Fruit fly (Drosophila melanogaster): ENCODE results near the gene mRpS14.

DNA sequence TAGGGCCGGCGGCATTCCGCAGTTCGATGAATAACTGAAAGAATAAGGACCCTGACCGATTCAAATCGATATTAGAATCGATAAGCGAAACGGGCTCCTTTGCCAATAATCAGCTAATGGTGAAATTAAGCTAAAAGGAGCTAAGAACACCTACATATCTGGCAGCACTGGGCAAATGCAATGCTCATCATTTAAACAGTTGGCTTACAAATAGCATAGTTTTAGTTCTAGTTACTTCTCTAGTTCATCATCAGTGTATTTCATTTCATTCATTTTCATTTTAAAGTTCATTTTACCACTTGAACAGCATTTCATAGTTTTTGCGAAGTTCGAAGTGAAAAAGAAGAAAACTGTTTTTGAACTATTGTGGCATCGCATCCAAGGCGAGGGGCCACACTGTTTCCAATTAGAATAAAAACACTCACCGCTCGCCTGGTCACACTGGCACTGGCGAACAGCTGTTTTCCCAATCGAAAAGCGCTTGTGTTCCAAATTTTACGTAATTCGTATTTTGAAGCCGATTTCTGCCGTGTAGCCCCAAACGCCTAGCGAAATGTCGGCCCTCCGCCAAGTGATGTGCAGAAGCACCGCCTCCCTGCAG, 12.0 kb upstream of the mRpS14 start, which contains the start of the genes pcm and ND-18:
- TF ChIP-seq CG9948 (tag; optimal IDR thresholded peaks at IDR 0.05) (no peak), Pif1A (GFP tag; optimal IDR thresholded peaks at IDR 0.05) (no peak), EcR (GFP tag; optimal IDR thresholded peaks at IDR 0.05) (no peak), CG32121 (GFP tag; IDR thresholded peaks at IDR 0.05) (no peak), rn (GFP tag; IDR thresholded peaks at IDR 0.05) (no peak), fd96Ca (GFP tag; IDR thresholded peaks at IDR 0.05) (no peak), gl (tag; optimal IDR thresholded peaks at IDR 0.05) (no peak), CG12605 (GFP tag; IDR thresholded peaks at IDR 0.05) (no peak), CG4496 (GFP tag; IDR thresholded peaks at IDR 0.05) (no peak), Snoo (tag; optimal IDR thresholded peaks at IDR 0.05) (no peak), Ets98B (GFP tag; IDR thresholded peaks at IDR 0.05) (no peak), CG15710 (tag; optimal IDR thresholded peaks at IDR 0.05) (no peak), CG14655 (GFP tag; optimal IDR thresholded peaks at IDR 0.05) (no peak)
